Worm (Caenorhabditis elegans) whole organism, L4 larva: ENCODE data around the gene rbm-42.

ENCODE experiments used
- F26F4.8 ChIP-seq: fragments of 200-800 bp; sonication (Bioruptor generic); conservative IDR thresholded peaks from 2 replicates; pipeline ENCODE4 v1.3.6; 2022; ENCODE audit warnings: missing genetic modification characterization, missing compliant biosample characterization
- R02D3.7 ChIP-seq: fragments of 150-350 bp; sonication (generic microtip); optimal IDR thresholded peaks from 3 replicates; lab custom pipeline; 2014; ENCODE audit warnings: missing biosample characterization, missing genetic modification characterization
- Y48G9A.11 ChIP-seq: fragments of 200-800 bp; sonication (Bioruptor generic); IDR thresholded peaks from 2 replicates; pipeline ENCODE4 v1.3.6; 2022; ENCODE audit warnings: missing genetic modification reagents, missing genetic modification characterization, missing compliant biosample characterization
- aha-1 ChIP-seq: fragments of 150-350 bp; peaks from one replicate; lab custom pipeline; 2014; ENCODE audit warnings: missing biosample characterization, missing genetic modification characterization
- aly-2 ChIP-seq: sonication (generic microtip); optimal IDR thresholded peaks from 2 replicates; lab custom pipeline; 2018; ENCODE audit warnings: missing biosample characterization, missing genetic modification characterization
- ceh-32 ChIP-seq: sonication (generic microtip); optimal IDR thresholded peaks from 2 replicates; lab custom pipeline; 2016; ENCODE audit warnings: mild to moderate bottlenecking, missing genetic modification characterization, missing compliant biosample characterization; ENCODE audit not compliant: poor library complexity
- ces-1 ChIP-seq: fragments of 150-350 bp; sonication (generic microtip); optimal IDR thresholded peaks from 4 replicates; lab custom pipeline; 2014; ENCODE audit warnings: missing biosample characterization, missing genetic modification reagents, missing genetic modification characterization
- cey-2 ChIP-seq: sonication (generic microtip); optimal IDR thresholded peaks from 3 replicates; lab custom pipeline; 2017; ENCODE audit warnings: missing genetic modification characterization, mild to moderate bottlenecking, missing compliant biosample characterization, antibody characterized with exemption, borderline replicate concordance; ENCODE audit not compliant: insufficient read depth
- daf-16 ChIP-seq, 3 experiments: sonication (generic microtip); optimal IDR thresholded peaks; 2 replicates each; lab custom pipeline; 2016 to 2017; ENCODE audit warnings: missing genetic modification characterization in 3 of 3, missing genetic modification reagents in 3 of 3, mild to moderate bottlenecking in 2 of 3, missing compliant biosample characterization in 2 of 3, missing biosample characterization in 1 of 3, moderate library complexity in 1 of 3
- daf-8 ChIP-seq: fragments of 200-800 bp; sonication (Bioruptor generic); IDR thresholded peaks from 2 replicates; pipeline ENCODE4 v1.3.6; 2022; ENCODE audit warnings: missing genetic modification characterization, missing compliant biosample characterization
- dmd-6 ChIP-seq: fragments of 200-800 bp; sonication (Bioruptor generic); IDR thresholded peaks from 2 replicates; pipeline ENCODE4 v1.3.6; 2022; ENCODE audit warnings: missing genetic modification reagents, missing genetic modification characterization, missing compliant biosample characterization
- dmd-8 ChIP-seq: fragments of 200-800 bp; sonication (Bioruptor generic); IDR thresholded peaks from 2 replicates; pipeline ENCODE4 v1.3.6; 2022; ENCODE audit warnings: missing genetic modification characterization, missing compliant biosample characterization
- dpl-1 ChIP-seq: fragments of 150-350 bp; optimal IDR thresholded peaks from 2 replicates; lab custom pipeline; 2014; ENCODE audit warnings: missing biosample characterization, missing genetic modification reagents, missing genetic modification characterization
- egl-27 ChIP-seq: sonication (generic microtip); optimal IDR thresholded peaks from 3 replicates; lab custom pipeline; 2017; ENCODE audit warnings: missing biosample characterization, missing genetic modification reagents, missing genetic modification characterization
- fkh-10 ChIP-seq: fragments of 150-350 bp; optimal IDR thresholded peaks from 2 replicates; lab custom pipeline; 2014; ENCODE audit warnings: missing biosample characterization, missing genetic modification reagents, missing genetic modification characterization
- hif-1 ChIP-seq, 2 experiments: sonication (generic microtip); optimal IDR thresholded peaks; 2 replicates each; lab custom pipeline; 2016 to 2017; ENCODE audit warnings: missing compliant biosample characterization in 2 of 2, missing genetic modification characterization in 2 of 2, missing genetic modification reagents in 2 of 2, missing genotype in 2 of 2, mild to moderate bottlenecking in 1 of 2
- hlh-11 ChIP-seq: fragments of 200-800 bp; sonication (Bioruptor generic); optimal IDR thresholded peaks from 2 replicates; lab custom pipeline; 2018; ENCODE audit warnings: mild to moderate bottlenecking, missing genetic modification characterization, missing compliant biosample characterization
- hmg-1.1 ChIP-seq: fragments of 200-800 bp; sonication (Bioruptor generic); IDR thresholded peaks from 2 replicates; pipeline ENCODE4 v1.3.6; 2022; ENCODE audit warnings: missing genetic modification reagents, missing genetic modification characterization, missing compliant biosample characterization
- jun-1 ChIP-seq: fragments of 150-350 bp; optimal IDR thresholded peaks from 2 replicates; lab custom pipeline; 2014; ENCODE audit warnings: missing biosample characterization, missing genetic modification reagents, missing genetic modification characterization
- lin-13 ChIP-seq: fragments of 150-350 bp; optimal IDR thresholded peaks from 2 replicates; lab custom pipeline; 2014; ENCODE audit warnings: missing biosample characterization, missing genetic modification reagents, missing genetic modification characterization
- lin-15B ChIP-seq: fragments of 150-350 bp; sonication (generic microtip); optimal IDR thresholded peaks from 3 replicates; lab custom pipeline; 2014; ENCODE audit warnings: missing biosample characterization, missing genetic modification characterization
- lin-38 ChIP-seq: fragments of 200-800 bp; sonication (Bioruptor generic); IDR thresholded peaks from 2 replicates; pipeline ENCODE4 v1.3.6; 2022; ENCODE audit warnings: missing genetic modification reagents, missing genetic modification characterization, missing compliant biosample characterization
- lin-39 ChIP-seq: fragments of 150-350 bp; optimal IDR thresholded peaks from 2 replicates; lab custom pipeline; 2014; ENCODE audit warnings: missing biosample characterization, missing genetic modification reagents, missing genetic modification characterization
- lsy-2 ChIP-seq, 2 experiments: fragments of 150-350 bp in 1 of 2; sonication (generic microtip) in 1 of 2; optimal IDR thresholded peaks; 2 replicates each; lab custom pipeline; 2014 to 2017; ENCODE audit warnings: missing biosample characterization in 2 of 2, missing genetic modification characterization in 2 of 2
- madf-5 ChIP-seq, 2 experiments: fragments of 200-800 bp; sonication (Bioruptor generic); IDR thresholded peaks; 2 replicates each; pipeline ENCODE4 v1.3.6; 2022; ENCODE audit warnings: missing compliant biosample characterization in 2 of 2, missing genetic modification characterization in 2 of 2
- mdl-1 ChIP-seq, 2 experiments: fragments of 150-350 bp in 1 of 2; sonication (generic microtip) in 1 of 2; optimal IDR thresholded peaks; 2 replicates each; lab custom pipeline; 2014 to 2017; ENCODE audit warnings: missing biosample characterization in 2 of 2, missing genetic modification characterization in 2 of 2
- mes-2 ChIP-seq: sonication (generic microtip); optimal IDR thresholded peaks from 2 replicates; lab custom pipeline; 2016; ENCODE audit warnings: missing genotype, mild to moderate bottlenecking, missing genetic modification characterization, missing compliant biosample characterization; ENCODE audit not compliant: poor library complexity, severe bottlenecking
- mxl-3 ChIP-seq: fragments of 200-800 bp; sonication (Bioruptor generic); optimal IDR thresholded peaks from 2 replicates; lab custom pipeline; 2018; ENCODE audit warnings: mild to moderate bottlenecking, missing genetic modification characterization, missing compliant biosample characterization
- nhr-10 ChIP-seq: fragments of 150-350 bp; optimal IDR thresholded peaks from 2 replicates; lab custom pipeline; 2014; ENCODE audit warnings: missing biosample characterization, missing genetic modification characterization
- nhr-11 ChIP-seq: fragments of 150-350 bp; optimal IDR thresholded peaks from 2 replicates; lab custom pipeline; 2014; ENCODE audit warnings: missing biosample characterization, missing genetic modification characterization
- nhr-41 ChIP-seq: fragments of 200-800 bp; sonication (Bioruptor generic); IDR thresholded peaks from 2 replicates; pipeline ENCODE4 v1.3.6; 2022; ENCODE audit warnings: missing genetic modification reagents, missing genetic modification characterization, missing compliant biosample characterization
- nhr-42 ChIP-seq: fragments of 200-800 bp; sonication (Bioruptor generic); IDR thresholded peaks from 2 replicates; pipeline ENCODE4 v1.3.6; 2022; ENCODE audit warnings: missing genetic modification characterization, missing compliant biosample characterization
- nhr-6 ChIP-seq: fragments of 150-350 bp; optimal IDR thresholded peaks from 2 replicates; lab custom pipeline; 2014; ENCODE audit warnings: missing biosample characterization, missing genetic modification characterization
- nhr-76 ChIP-seq: fragments of 150-350 bp; optimal IDR thresholded peaks from 2 replicates; lab custom pipeline; 2014; ENCODE audit warnings: missing biosample characterization, missing genetic modification characterization
- rbr-2 ChIP-seq: sonication (generic microtip); optimal IDR thresholded peaks from 2 replicates; lab custom pipeline; 2016; ENCODE audit warnings: missing genotype, missing genetic modification characterization, missing compliant biosample characterization
- skn-1 ChIP-seq: fragments of 150-350 bp; optimal IDR thresholded peaks from 2 replicates; lab custom pipeline; 2014; ENCODE audit warnings: missing biosample characterization, missing genetic modification characterization
- snpc-1.2 ChIP-seq: fragments of 200-800 bp; sonication (Bioruptor generic); IDR thresholded peaks from 2 replicates; pipeline ENCODE4 v1.3.6; 2022; ENCODE audit warnings: missing genetic modification reagents, missing genetic modification characterization, missing compliant biosample characterization
- snpc-4 ChIP-seq: fragments of 150-350 bp; optimal IDR thresholded peaks from 2 replicates; lab custom pipeline; 2014; ENCODE audit warnings: missing biosample characterization, missing genetic modification characterization
- spr-1 ChIP-seq: sonication (generic microtip); optimal IDR thresholded peaks from 2 replicates; lab custom pipeline; 2016; ENCODE audit warnings: mild to moderate bottlenecking, missing genetic modification characterization, missing compliant biosample characterization
- spr-3 ChIP-seq: fragments of 200-800 bp; sonication (Bioruptor generic); optimal IDR thresholded peaks from 2 replicates; lab custom pipeline; 2018; ENCODE audit warnings: mild to moderate bottlenecking, missing genetic modification characterization, missing compliant biosample characterization
- tag-97 ChIP-seq: fragments of 200-800 bp; sonication (Bioruptor generic); IDR thresholded peaks from 2 replicates; pipeline ENCODE4 v1.3.6; 2022; ENCODE audit warnings: missing genetic modification characterization, missing compliant biosample characterization
- unc-62 ChIP-seq, 3 experiments: fragments of 150-350 bp in 1 of 3; sonication (generic microtip); optimal IDR thresholded peaks in 2 of 3; peaks in 1 of 3; 1 replicate in 1 of 3; 2 replicates in 2 of 3; lab custom pipeline; 2014 to 2017; ENCODE audit warnings: missing biosample characterization in 3 of 3, missing genetic modification characterization in 3 of 3, missing genetic modification reagents in 3 of 3, missing genotype in 1 of 3
- vab-7 ChIP-seq: fragments of 200-800 bp; sonication (Bioruptor generic); IDR thresholded peaks from 2 replicates; pipeline ENCODE4 v1.3.6; 2022; ENCODE audit warnings: missing genetic modification reagents, missing genetic modification characterization, missing compliant biosample characterization
- ztf-11 ChIP-seq: fragments of 150-350 bp; optimal IDR thresholded peaks from 2 replicates; lab custom pipeline; 2014; ENCODE audit warnings: missing biosample characterization, missing genetic modification characterization
- ztf-7 ChIP-seq: fragments of 150-350 bp; optimal IDR thresholded peaks from 2 replicates; lab custom pipeline; 2014; ENCODE audit warnings: missing biosample characterization, missing genetic modification characterization

rbm-42 gene

DNA sequence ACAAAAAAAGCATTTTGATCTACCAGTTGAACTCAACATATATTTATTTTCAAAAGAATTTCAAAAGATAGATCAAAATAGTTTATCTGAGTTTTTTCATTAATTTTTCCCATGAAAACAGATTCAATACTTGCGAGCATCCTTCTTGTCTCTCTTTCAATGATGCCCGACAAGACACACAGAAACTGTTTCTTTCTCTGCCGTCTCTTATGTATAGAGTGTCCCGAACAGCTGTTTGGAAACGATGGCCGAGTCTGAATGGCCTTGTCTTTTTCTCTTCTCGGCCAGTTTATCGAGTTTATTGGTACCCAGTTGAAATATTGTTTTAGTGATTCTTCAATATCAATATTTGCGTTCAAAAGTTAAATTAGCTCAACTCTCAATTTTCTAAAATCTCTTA, 44.3 kb downstream of the rbm-42 start (continued):
- TF ChIP-seq nhr-42 (GFP tag; lab: Robert Waterston, UW): no peak
- no peak for TF ChIP-seq mdl-1 (tag; optimal IDR thresholded peaks at IDR 0.05; lab: Kevin White, UChicago)
- TF ChIP-seq ztf-7: no peak
- peak; percentile 97 for TF ChIP-seq hlh-11
- TF ChIP-seq nhr-6 (tag; lab: Kevin White, UChicago): no peak
- no peak for TF ChIP-seq F26F4.8 (GFP tag; lab: Robert Waterston, UW)
- TF ChIP-seq rbr-2: no peak
- TF ChIP-seq lin-13 (GFP tag; lab: Kevin White, UChicago): no peak
- TF ChIP-seq hif-1 (tag; optimal IDR thresholded peaks at IDR 0.05; lab: Kevin White, UChicago): peak in 1 of 2 experiments; percentile 69
- no peak for TF ChIP-seq nhr-10 (tag; lab: Kevin White, UChicago)
- TF ChIP-seq egl-27 (tag; lab: Kevin White, UChicago): no peak
- TF ChIP-seq mxl-3 (GFP tag; lab: Kevin White, UChicago): peak; percentile 48
- no peak for TF ChIP-seq Y48G9A.11 (GFP tag; lab: Robert Waterston, UW)
- peak; percentile 42 for TF ChIP-seq dpl-1 (GFP tag; lab: Kevin White, UChicago)
- no peak for TF ChIP-seq dmd-8 (GFP tag; lab: Robert Waterston, UW)
- TF ChIP-seq mes-2 (tag; lab: Kevin White, UChicago): peak; percentile 94
- TF ChIP-seq aha-1 (tag; lab: Kevin White, UChicago): peak; percentile 71
- TF ChIP-seq spr-3 (GFP tag; lab: Kevin White, UChicago): no peak
- no peak for TF ChIP-seq aly-2 (tag; lab: Kevin White, UChicago)
- no peak for TF ChIP-seq nhr-76 (tag; lab: Kevin White, UChicago)
- no peak for TF ChIP-seq daf-8 (GFP tag; lab: Robert Waterston, UW)
- peak in 1 of 2 experiments; percentile 75 for TF ChIP-seq lsy-2 (tag; optimal IDR thresholded peaks at IDR 0.05; lab: Kevin White, UChicago)
- TF ChIP-seq R02D3.7: no peak
- no peak for TF ChIP-seq cey-2 (tag; lab: Kevin White, UChicago)
- TF ChIP-seq ceh-32 (tag; lab: Kevin White, UChicago): no peak
- no peak for TF ChIP-seq ces-1
- peak; percentile 35 for TF ChIP-seq lin-15B (tag; lab: Kevin White, UChicago)
- TF ChIP-seq madf-5 (GFP tag; IDR thresholded peaks at IDR 0.05; lab: Robert Waterston, UW): no peak
- TF ChIP-seq nhr-11 (tag; lab: Kevin White, UChicago): no peak
- TF ChIP-seq tag-97 (GFP tag; lab: Robert Waterston, UW): no peak
- TF ChIP-seq fkh-10 (GFP tag; lab: Kevin White, UChicago): no peak
- TF ChIP-seq daf-16 (GFP tag; optimal IDR thresholded peaks at IDR 0.05; lab: Kevin White, UChicago): peak in 1 of 2 experiments; percentile 43
- peak; percentile 24 for TF ChIP-seq daf-16 (tag; optimal IDR thresholded peaks at IDR 0.05; lab: Kevin White, UChicago)
- TF ChIP-seq skn-1 (tag; lab: Kevin White, UChicago): no peak
- peak; percentile 35; the same call in 1 of the 2 replicates for TF ChIP-seq dmd-6 (GFP tag; lab: Robert Waterston, UW)
- no peak for TF ChIP-seq lin-39 (tag; lab: Kevin White, UChicago)
- TF ChIP-seq vab-7 (GFP tag; lab: Robert Waterston, UW): no peak
- TF ChIP-seq snpc-1.2 (GFP tag; lab: Robert Waterston, UW): no peak
- TF ChIP-seq nhr-41: no peak
- TF ChIP-seq lin-38 (GFP tag; lab: Robert Waterston, UW): no peak; the same call in 1 of the 2 replicates
- peak in 1 of 2 experiments; percentile 28 for TF ChIP-seq unc-62 (GFP tag; optimal IDR thresholded peaks at IDR 0.05 in 1 of 2; lab: Kevin White, UChicago)
- TF ChIP-seq unc-62 (tag; optimal IDR thresholded peaks at IDR 0.05; lab: Kevin White, UChicago): no peak
- TF ChIP-seq ztf-11 (tag; lab: Kevin White, UChicago): no peak
- 0 out of 2 replicates have a peak, but pooled peaks have one; percentile 53 for TF ChIP-seq hmg-1.1 (GFP tag; lab: Robert Waterston, UW)
- TF ChIP-seq spr-1 (tag; lab: Kevin White, UChicago): no peak
- TF ChIP-seq jun-1: no peak
- no peak for TF ChIP-seq snpc-4
